Worm (Caenorhabditis elegans): ENCODE measurements around the gene pbs-3.

- no peak for TF ChIP-seq jun-1 (tag; optimal IDR thresholded peaks at IDR 0.05)
- TF ChIP-seq nhr-25 (tag; optimal IDR thresholded peaks at IDR 0.05) = no peak
- TF ChIP-seq mdl-1 (tag; optimal IDR thresholded peaks at IDR 0.05) = no peak
Observed at ce11 chrII:4992977-4993376, 37.8 kb upstream of the pbs-3 start, which contains the start of gene pigb-1.
